Fruit fly (Drosophila melanogaster) whole organism, embryonic: ENCODE results near the gene CG7656.

Experiments used
- CG10267 ChIP-seq: fragments of 200-800 bp; sonication (Bioruptor generic); optimal IDR thresholded peaks from 2 replicates; lab custom pipeline; 2018; ENCODE audit warnings: missing biosample characterization, mild to moderate bottlenecking, missing genetic modification characterization, moderate library complexity
- CG10431 ChIP-seq: fragments of 200-800 bp; sonication (Bioruptor generic); optimal IDR thresholded peaks from 3 replicates; lab custom pipeline; 2018; ENCODE audit warnings: missing biosample characterization, mild to moderate bottlenecking, missing genetic modification characterization
- CG10462 ChIP-seq: fragments of 200-800 bp; sonication (Bioruptor generic); optimal IDR thresholded peaks from 2 replicates; lab custom pipeline; 2016; ENCODE audit warnings: missing biosample characterization, missing genetic modification characterization
- CG10654 ChIP-seq: fragments of 200-800 bp; sonication (Bioruptor generic); optimal IDR thresholded peaks from 2 replicates; lab custom pipeline; 2016; ENCODE audit warnings: missing biosample characterization, missing genetic modification characterization
- CG11504 ChIP-seq: fragments of 200-800 bp; sonication (Bioruptor generic); optimal IDR thresholded peaks from 3 replicates; lab custom pipeline; 2019; ENCODE audit warnings: missing biosample characterization, mild to moderate bottlenecking, missing genetic modification characterization, moderate library complexity
- CG12219 ChIP-seq: fragments of 200-800 bp; sonication (Bioruptor generic); optimal IDR thresholded peaks from 3 replicates; lab custom pipeline; 2018; ENCODE audit warnings: missing biosample characterization, mild to moderate bottlenecking, missing genetic modification characterization
- CG12236 ChIP-seq: fragments of 200-800 bp; sonication (Bioruptor generic); optimal IDR thresholded peaks from 2 replicates; lab custom pipeline; 2016; ENCODE audit warnings: missing biosample characterization, missing genetic modification characterization
- CG14441 ChIP-seq: fragments of 200-800 bp; sonication (Bioruptor generic); IDR thresholded peaks from 2 replicates; pipeline ENCODE4 v1.3.6; 2022; ENCODE audit warnings: missing biosample characterization, missing genetic modification characterization
- CG14667 ChIP-seq: fragments of 200-800 bp; sonication (Bioruptor generic); IDR thresholded peaks from 2 replicates; pipeline ENCODE4 v1.3.6; 2022; ENCODE audit warnings: missing biosample characterization, missing genetic modification characterization
- CG15601 ChIP-seq: fragments of 200-800 bp; sonication (Bioruptor generic); optimal IDR thresholded peaks from 3 replicates; lab custom pipeline; 2019; ENCODE audit warnings: missing biosample characterization, mild to moderate bottlenecking, missing genetic modification characterization, moderate library complexity
- CG1647 ChIP-seq: fragments of 200-800 bp; sonication (Bioruptor generic); optimal IDR thresholded peaks from 3 replicates; lab custom pipeline; 2016; ENCODE audit warnings: missing biosample characterization, missing genetic modification characterization
- CG2129 ChIP-seq: fragments of 200-800 bp; sonication (Bioruptor generic); IDR thresholded peaks from 2 replicates; pipeline ENCODE4 v1.3.6; 2022; ENCODE audit warnings: missing biosample characterization, missing genetic modification characterization; ENCODE audit not compliant: partially characterized antibody
- CG31441 ChIP-seq: fragments of 200-800 bp; sonication (Bioruptor generic); IDR thresholded peaks from 2 replicates; pipeline ENCODE4 v1.3.6; 2022; ENCODE audit warnings: missing biosample characterization, missing genetic modification characterization
- CG32532 ChIP-seq: fragments of 200-800 bp; sonication (Bioruptor generic); IDR thresholded peaks from 2 replicates; pipeline ENCODE4 v1.3.6; 2022; ENCODE audit warnings: missing biosample characterization, missing genetic modification characterization
- CG3281 ChIP-seq: fragments of 200-800 bp; sonication (Bioruptor generic); optimal IDR thresholded peaks from 3 replicates; lab custom pipeline; 2017; ENCODE audit warnings: missing biosample characterization, mild to moderate bottlenecking, missing genetic modification characterization
- CG34224 ChIP-seq: fragments of 200-800 bp; sonication (Bioruptor generic); IDR thresholded peaks from 3 replicates; pipeline ENCODE4 v1.3.6; 2022; ENCODE audit warnings: missing biosample characterization, missing genetic modification characterization; ENCODE audit not compliant: partially characterized antibody
- CG6254 ChIP-seq: fragments of 200-800 bp; sonication (Bioruptor generic); optimal IDR thresholded peaks from 3 replicates; lab custom pipeline; 2017; ENCODE audit warnings: mild to moderate bottlenecking, missing biosample characterization, missing genetic modification reagents, missing genetic modification characterization
- CG6813 ChIP-seq: fragments of 200-800 bp; sonication (Bioruptor generic); optimal IDR thresholded peaks from 2 replicates; lab custom pipeline; 2017; ENCODE audit warnings: missing biosample characterization, missing genetic modification characterization, mild to moderate bottlenecking, moderate library complexity, missing genetic modification reagents
- CG7786 ChIP-seq: fragments of 200-800 bp; sonication (Bioruptor generic); optimal IDR thresholded peaks from 2 replicates; lab custom pipeline; 2016; ENCODE audit warnings: missing biosample characterization, missing genetic modification characterization
- CG8290 ChIP-seq, 3 experiments: fragments of 200-800 bp; sonication (Bioruptor generic); optimal IDR thresholded peaks; 2 replicates each; lab custom pipeline; 2016 to 2019; ENCODE audit warnings: missing biosample characterization in 3 of 3, missing genetic modification characterization in 3 of 3, mild to moderate bottlenecking in 2 of 3, moderate library complexity in 1 of 3
- CG8359 ChIP-seq: fragments of 200-800 bp; sonication (Bioruptor generic); optimal IDR thresholded peaks from 2 replicates; lab custom pipeline; 2017; ENCODE audit warnings: missing biosample characterization, mild to moderate bottlenecking, missing genetic modification characterization, borderline replicate concordance
- CG8388 ChIP-seq: fragments of 200-800 bp; sonication (Bioruptor generic); optimal IDR thresholded peaks from 2 replicates; lab custom pipeline; 2019; ENCODE audit warnings: missing biosample characterization, mild to moderate bottlenecking, missing genetic modification characterization, moderate library complexity
- Deaf1 ChIP-seq: fragments of 200-800 bp; optimal IDR thresholded peaks from 3 replicates; lab custom pipeline; 2019; ENCODE audit warnings: missing biosample characterization, mild to moderate bottlenecking, missing genetic modification characterization, moderate library complexity
- Dip2 ChIP-seq: fragments of 200-800 bp; sonication (Bioruptor generic); IDR thresholded peaks from 2 replicates; pipeline ENCODE4 v1.3.6; 2022; ENCODE audit warnings: missing biosample characterization, missing genetic modification characterization
- Hr51 ChIP-seq, 2 experiments: fragments of 200-800 bp; sonication (Bioruptor generic); optimal IDR thresholded peaks; 2 replicates in 1 of 2; 3 replicates in 1 of 2; lab custom pipeline; 2016 to 2018; ENCODE audit warnings: missing biosample characterization in 2 of 2, missing genetic modification characterization in 2 of 2, mild to moderate bottlenecking in 1 of 2, moderate library complexity in 1 of 2
- Hsf ChIP-seq: fragments of 200-800 bp; sonication (Bioruptor generic); optimal IDR thresholded peaks from 3 replicates; lab custom pipeline; 2016; ENCODE audit warnings: missing biosample characterization, missing genetic modification characterization
- NK7.1 ChIP-seq: fragments of 200-800 bp; sonication (Bioruptor generic); optimal IDR thresholded peaks from 3 replicates; lab custom pipeline; 2016; ENCODE audit warnings: missing biosample characterization, missing genetic modification characterization
- Nf-YC ChIP-seq: fragments of 200-800 bp; optimal IDR thresholded peaks from 3 replicates; lab custom pipeline; 2019; ENCODE audit warnings: missing biosample characterization, mild to moderate bottlenecking, missing genetic modification characterization, moderate library complexity
- Pdp1 ChIP-seq, 2 experiments: fragments of 200-800 bp; sonication (Bioruptor generic); optimal IDR thresholded peaks; 3 replicates each; lab custom pipeline; 2016; ENCODE audit warnings: missing biosample characterization in 2 of 2, missing genetic modification characterization in 2 of 2, mild to moderate bottlenecking in 1 of 2, moderate library complexity in 1 of 2
- Rx ChIP-seq: fragments of 200-800 bp; sonication (Bioruptor generic); IDR thresholded peaks from 2 replicates; pipeline ENCODE4 v1.3.6; 2022; ENCODE audit warnings: missing biosample characterization, missing genetic modification characterization
- Side ChIP-seq: fragments of 200-800 bp; sonication (Bioruptor generic); optimal IDR thresholded peaks from 2 replicates; lab custom pipeline; 2016; ENCODE audit warnings: missing biosample characterization, missing genetic modification characterization
- Xrp1 ChIP-seq: fragments of 200-800 bp; sonication (Bioruptor generic); IDR thresholded peaks from 2 replicates; pipeline ENCODE4 v1.3.6; 2022; ENCODE audit warnings: missing biosample characterization, missing genetic modification characterization
- ac ChIP-seq: fragments of 200-800 bp; sonication (Bioruptor generic); optimal IDR thresholded peaks from 3 replicates; lab custom pipeline; 2017; ENCODE audit warnings: missing biosample characterization, mild to moderate bottlenecking, missing genetic modification characterization
- dati ChIP-seq: fragments of 200-800 bp; sonication (Bioruptor generic); IDR thresholded peaks from 2 replicates; pipeline ENCODE4 v1.3.6; 2022; ENCODE audit warnings: missing biosample characterization, missing genetic modification characterization
- en ChIP-seq: fragments of 200-800 bp; sonication (Bioruptor generic); optimal IDR thresholded peaks from 2 replicates; lab custom pipeline; 2016; ENCODE audit warnings: missing biosample characterization, missing genetic modification characterization
- gt ChIP-seq: fragments of 200-800 bp; sonication (Bioruptor generic); IDR thresholded peaks from 2 replicates; pipeline ENCODE4 v1.3.6; 2022; ENCODE audit warnings: missing biosample characterization, missing genetic modification characterization
- luna ChIP-seq: fragments of 200-800 bp; sonication (Bioruptor generic); optimal IDR thresholded peaks from 2 replicates; lab custom pipeline; 2016; ENCODE audit warnings: missing biosample characterization, missing genetic modification characterization
- oc ChIP-seq: fragments of 200-800 bp; sonication (Bioruptor generic); optimal IDR thresholded peaks from 2 replicates; lab custom pipeline; 2018; ENCODE audit warnings: missing biosample characterization, mild to moderate bottlenecking, missing genetic modification characterization, moderate library complexity
- p53 ChIP-seq: fragments of 200-800 bp; sonication (Bioruptor generic); optimal IDR thresholded peaks from 2 replicates; lab custom pipeline; 2016; ENCODE audit warnings: missing biosample characterization, missing genetic modification characterization
- psq ChIP-seq: fragments of 200-800 bp; sonication (Bioruptor generic); optimal IDR thresholded peaks from 2 replicates; lab custom pipeline; 2017; ENCODE audit warnings: missing biosample characterization, missing genetic modification characterization
- shn ChIP-seq: fragments of 200-800 bp; sonication (Bioruptor generic); optimal IDR thresholded peaks from 3 replicates; lab custom pipeline; 2016; ENCODE audit warnings: missing biosample characterization, missing genetic modification characterization
- sima ChIP-seq: fragments of 200-800 bp; sonication (Bioruptor generic); optimal IDR thresholded peaks from 2 replicates; lab custom pipeline; 2016; ENCODE audit warnings: missing biosample characterization, missing genetic modification characterization
- slbo ChIP-seq: fragments of 200-800 bp; sonication (Bioruptor generic); IDR thresholded peaks from 2 replicates; pipeline ENCODE4 v1.3.6; 2022; ENCODE audit warnings: missing biosample characterization, missing genetic modification characterization
- so ChIP-seq: fragments of 200-800 bp; sonication (Bioruptor generic); IDR thresholded peaks from 3 replicates; pipeline ENCODE4 v1.3.6; 2022; ENCODE audit warnings: missing biosample characterization, missing genetic modification characterization
- stwl ChIP-seq: fragments of 200-800 bp; sonication (Bioruptor generic); optimal IDR thresholded peaks from 3 replicates; lab custom pipeline; 2018; ENCODE audit warnings: missing biosample characterization, mild to moderate bottlenecking, missing genetic modification characterization, moderate library complexity
- tap ChIP-seq: fragments of 200-800 bp; optimal IDR thresholded peaks from 3 replicates; lab custom pipeline; 2019; ENCODE audit warnings: missing biosample characterization, mild to moderate bottlenecking, missing genetic modification characterization, moderate library complexity
- tll ChIP-seq, 2 experiments: fragments of 200-800 bp in 1 of 2; fragments of >200 bp in 1 of 2; sonication (Bioruptor generic) in 1 of 2; optimal IDR thresholded peaks; 2 replicates each; lab custom pipeline; 2017 to 2019; ENCODE audit warnings: missing biosample characterization in 2 of 2, missing genetic modification characterization in 2 of 2, mild to moderate bottlenecking in 1 of 2, moderate library complexity in 1 of 2
- wor ChIP-seq: fragments of 200-800 bp; sonication (Bioruptor generic); IDR thresholded peaks from 2 replicates; pipeline ENCODE4 v1.3.6; 2022; ENCODE audit warnings: missing biosample characterization, missing genetic modification characterization
- z ChIP-seq: fragments of 200-800 bp; sonication (Bioruptor generic); IDR thresholded peaks from 3 replicates; pipeline ENCODE4 v1.3.6; 2022; ENCODE audit warnings: missing biosample characterization, missing genetic modification characterization

CG7656 gene

DNA sequence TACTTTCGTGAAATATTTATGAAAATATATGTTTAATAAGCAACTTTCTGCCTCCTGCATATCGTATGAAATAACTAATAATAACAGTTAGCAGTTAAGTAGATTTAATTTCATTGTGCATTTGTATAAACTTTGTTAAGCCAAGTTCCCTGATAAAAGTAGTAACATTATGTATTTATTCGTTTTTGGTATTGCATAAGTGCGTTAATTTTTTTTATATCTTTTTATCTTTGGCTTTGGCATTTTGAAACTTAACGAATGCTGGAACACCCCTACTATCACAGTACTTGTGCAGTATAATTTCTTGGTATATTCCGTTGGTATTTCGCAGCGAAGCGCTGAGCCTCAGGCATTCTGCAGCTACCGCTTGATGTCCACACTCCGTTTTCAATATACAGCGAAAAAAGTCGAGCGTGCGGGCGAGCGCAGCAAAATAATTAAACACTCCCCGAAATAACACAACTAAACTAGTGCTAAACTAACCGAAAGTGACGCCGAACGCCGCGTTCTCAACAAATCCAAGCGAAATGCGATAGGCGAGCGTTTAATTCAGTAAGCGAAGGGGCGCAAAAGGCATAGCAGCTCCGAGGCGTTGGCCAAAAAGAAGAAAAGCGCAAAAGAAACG is 651 bp upstream of the CG7656 start, which contains the start of gene RhoGAP71E (continued):
- TF ChIP-seq en = no peak
- no peak for TF ChIP-seq CG10462 (GFP tag; lab: Kevin White, UChicago)
- no peak for TF ChIP-seq CG8290 (GFP tag; optimal IDR thresholded peaks at IDR 0.05; lab: Kevin White, UChicago)
- TF ChIP-seq CG8290 (tag; optimal IDR thresholded peaks at IDR 0.05; lab: Kevin White, UChicago) = peak in 1 of 2 experiments; percentile 85
- 0 out of 2 replicates have a peak, but pooled peaks have one; percentile 23 for TF ChIP-seq CG14667
- TF ChIP-seq Hsf (GFP tag; lab: Kevin White, UChicago) = peak; percentile 2
- TF ChIP-seq NK7.1 (GFP tag; lab: Kevin White, UChicago) = no peak
- TF ChIP-seq CG10267 = peak; percentile 46
- peak; percentile 57 for TF ChIP-seq Nf-YC (tag; lab: Kevin White, UChicago)
- no peak for TF ChIP-seq p53
- peak; percentile 46; the same call in 1 of the 2 replicates for TF ChIP-seq Xrp1 (GFP tag; lab: Robert Waterston, UW)
- TF ChIP-seq Side (GFP tag; lab: Kevin White, UChicago) = peak; percentile 42
- TF ChIP-seq slbo = peak; percentile 60
- TF ChIP-seq CG8359 (GFP tag; lab: Kevin White, UChicago) = peak; percentile 26
- peak; percentile 49 for TF ChIP-seq tap (tag; lab: Kevin White, UChicago)
- peak; percentile 10 for TF ChIP-seq CG12219 (GFP tag; lab: Kevin White, UChicago)
- TF ChIP-seq z = no peak
- TF ChIP-seq CG3281 = no peak
- TF ChIP-seq Dip2 (GFP tag; lab: Robert Waterston, UW) = no peak
- no peak for TF ChIP-seq gt (GFP tag; lab: Robert Waterston, UW)
- TF ChIP-seq CG15601 = no peak
- peak; percentile 79 for TF ChIP-seq CG32532 (GFP tag; lab: Robert Waterston, UW)
- TF ChIP-seq dati (GFP tag; lab: Robert Waterston, UW) = no peak
- TF ChIP-seq psq (GFP tag; lab: Kevin White, UChicago) = peak; percentile 90
- TF ChIP-seq CG11504 = peak; percentile 56
- no peak for TF ChIP-seq luna (GFP tag; lab: Kevin White, UChicago)
- no peak for TF ChIP-seq CG10654 (GFP tag; lab: Kevin White, UChicago)
- no peak for TF ChIP-seq CG6254 (GFP tag; lab: Kevin White, UChicago)
- TF ChIP-seq Hr51 (GFP tag; optimal IDR thresholded peaks at IDR 0.05; lab: Kevin White, UChicago) = peak in 1 of 2 experiments; percentile 0
- TF ChIP-seq sima (GFP tag; lab: Kevin White, UChicago) = no peak
- peak; percentile 34 for TF ChIP-seq oc (tag; lab: Kevin White, UChicago)
- no peak for TF ChIP-seq CG14441 (GFP tag; lab: Robert Waterston, UW)
- no peak for TF ChIP-seq CG12236 (GFP tag; lab: Kevin White, UChicago)
- no peak for TF ChIP-seq tll (GFP tag; optimal IDR thresholded peaks at IDR 0.05; lab: Kevin White, UChicago)
- no peak for TF ChIP-seq CG7786 (GFP tag; lab: Kevin White, UChicago)
- TF ChIP-seq Pdp1 (GFP tag; optimal IDR thresholded peaks at IDR 0.05; lab: Kevin White, UChicago) = peak in 1 of 2 experiments; percentile 48
- no peak for TF ChIP-seq stwl (tag; lab: Kevin White, UChicago)
- TF ChIP-seq CG34224 (GFP tag; lab: Robert Waterston, UW) = 0 out of 3 replicates have a peak, but pooled peaks have one; percentile 14
- TF ChIP-seq CG2129 (GFP tag; lab: Robert Waterston, UW) = no peak
- TF ChIP-seq CG8388 (GFP tag; lab: Kevin White, UChicago) = no peak
- TF ChIP-seq wor = no peak
- peak; percentile 55 for TF ChIP-seq CG31441
- TF ChIP-seq CG6813 (GFP tag; lab: Kevin White, UChicago) = peak; percentile 32
- TF ChIP-seq CG10431 (GFP tag; lab: Kevin White, UChicago) = no peak
- TF ChIP-seq shn = no peak
- TF ChIP-seq Deaf1 (tag; lab: Kevin White, UChicago) = peak; percentile 35
- 0 out of 2 replicates have a peak, but pooled peaks have one; percentile 24 for TF ChIP-seq Rx (GFP tag; lab: Robert Waterston, UW)
- no peak for TF ChIP-seq ac (GFP tag; lab: Kevin White, UChicago)
- TF ChIP-seq so (GFP tag; lab: Robert Waterston, UW) = 0 out of 3 replicates have a peak, but pooled peaks have one; percentile 54
- TF ChIP-seq CG1647 (GFP tag; lab: Kevin White, UChicago) = peak; percentile 19
